Fruit fly (Drosophila melanogaster) whole organism, embryonic: Measurements from ENCODE around the gene CheB98a.

Experiments used
- Bteb2 ChIP-seq: fragments of 200-800 bp; sonication (Bioruptor generic); optimal IDR thresholded peaks from 2 replicates; lab custom pipeline; 2016; ENCODE audit warnings: missing biosample characterization, missing genetic modification characterization
- CG10462 ChIP-seq: fragments of 200-800 bp; sonication (Bioruptor generic); optimal IDR thresholded peaks from 2 replicates; lab custom pipeline; 2016; ENCODE audit warnings: missing biosample characterization, missing genetic modification characterization
- CG11398 ChIP-seq: fragments of 200-800 bp; sonication (Bioruptor generic); optimal IDR thresholded peaks from 2 replicates; lab custom pipeline; 2016; ENCODE audit warnings: missing biosample characterization, missing genetic modification characterization
- CG16815 ChIP-seq: fragments of 200-800 bp; sonication (Bioruptor generic); optimal IDR thresholded peaks from 3 replicates; lab custom pipeline; 2017; ENCODE audit warnings: missing biosample characterization, mild to moderate bottlenecking, missing genetic modification characterization
- CG17328 ChIP-seq: fragments of 200-800 bp; sonication (Bioruptor generic); IDR thresholded peaks from 2 replicates; pipeline ENCODE4 v1.3.6; 2022; ENCODE audit warnings: missing biosample characterization, missing genetic modification characterization
- CG17385 ChIP-seq: fragments of 200-800 bp; sonication (Bioruptor generic); optimal IDR thresholded peaks from 3 replicates; lab custom pipeline; 2018; ENCODE audit warnings: missing biosample characterization, mild to moderate bottlenecking, missing genetic modification characterization
- CG17612 ChIP-seq: fragments of 200-800 bp; sonication (Bioruptor generic); IDR thresholded peaks from 2 replicates; pipeline ENCODE4 v1.3.6; 2022; ENCODE audit warnings: missing biosample characterization, missing genetic modification characterization
- CG17912 ChIP-seq: fragments of 200-800 bp; sonication (Bioruptor generic); optimal IDR thresholded peaks from 2 replicates; lab custom pipeline; 2018; ENCODE audit warnings: missing biosample characterization, mild to moderate bottlenecking, missing genetic modification characterization
- CG18262 ChIP-seq: fragments of 200-800 bp; optimal IDR thresholded peaks from 3 replicates; lab custom pipeline; 2019; ENCODE audit warnings: missing biosample characterization, mild to moderate bottlenecking, missing genetic modification characterization, moderate library complexity
- CG2875 ChIP-seq: fragments of 200-800 bp; sonication (Bioruptor generic); optimal IDR thresholded peaks from 2 replicates; lab custom pipeline; 2017; ENCODE audit warnings: missing biosample characterization, mild to moderate bottlenecking, missing genetic modification characterization, missing genetic modification reagents
- CG3281 ChIP-seq: fragments of 200-800 bp; sonication (Bioruptor generic); optimal IDR thresholded peaks from 3 replicates; lab custom pipeline; 2017; ENCODE audit warnings: missing biosample characterization, mild to moderate bottlenecking, missing genetic modification characterization
- CG3838 ChIP-seq: fragments of 200-800 bp; sonication (Bioruptor generic); optimal IDR thresholded peaks from 3 replicates; lab custom pipeline; 2016; ENCODE audit warnings: missing biosample characterization, missing genetic modification characterization
- CG3995 ChIP-seq: fragments of 200-800 bp; sonication (Bioruptor generic); optimal IDR thresholded peaks from 3 replicates; lab custom pipeline; 2016; ENCODE audit warnings: missing biosample characterization, missing genetic modification characterization
- CG4282 ChIP-seq: fragments of 200-800 bp; sonication (Bioruptor generic); optimal IDR thresholded peaks from 2 replicates; lab custom pipeline; 2016; ENCODE audit warnings: missing biosample characterization, missing genetic modification characterization
- CG4617 ChIP-seq: fragments of 200-800 bp; sonication (Bioruptor generic); optimal IDR thresholded peaks from 3 replicates; lab custom pipeline; 2016; ENCODE audit warnings: missing biosample characterization, missing genetic modification characterization, borderline replicate concordance
- CG4730 ChIP-seq: fragments of 200-800 bp; sonication (Bioruptor generic); IDR thresholded peaks from 2 replicates; pipeline ENCODE4 v1.3.6; 2022; ENCODE audit warnings: missing biosample characterization, missing genetic modification characterization
- CG5953 ChIP-seq: fragments of 200-800 bp; sonication (Bioruptor generic); IDR thresholded peaks from 2 replicates; pipeline ENCODE4 v1.3.6; 2022; ENCODE audit warnings: missing biosample characterization, missing genetic modification characterization
- CG7745 ChIP-seq: fragments of 200-800 bp; sonication (Bioruptor generic); optimal IDR thresholded peaks from 2 replicates; lab custom pipeline; 2018; ENCODE audit warnings: missing biosample characterization, mild to moderate bottlenecking, missing genetic modification characterization, moderate library complexity
- CG7963 ChIP-seq: fragments of 200-800 bp; sonication (Bioruptor generic); IDR thresholded peaks from 3 replicates; pipeline ENCODE4 v1.3.6; 2022; ENCODE audit warnings: missing biosample characterization, missing genetic modification characterization; ENCODE audit not compliant: partially characterized antibody
- CG7987 ChIP-seq: fragments of 200-800 bp; sonication (Bioruptor generic); optimal IDR thresholded peaks from 2 replicates; lab custom pipeline; 2018; ENCODE audit warnings: missing biosample characterization, mild to moderate bottlenecking, missing genetic modification characterization, moderate library complexity
- CG8924 ChIP-seq: fragments of 200-800 bp; optimal IDR thresholded peaks from 3 replicates; lab custom pipeline; 2019; ENCODE audit warnings: missing biosample characterization, mild to moderate bottlenecking, missing genetic modification characterization, moderate library complexity
- D ChIP-seq, 2 experiments: fragments of 200-800 bp in 1 of 2; fragments of >200 bp in 1 of 2; sonication (Bioruptor generic) in 1 of 2; optimal IDR thresholded peaks; 2 replicates in 1 of 2; 3 replicates in 1 of 2; lab custom pipeline; 2017; ENCODE audit warnings: mild to moderate bottlenecking in 1 of 2, missing biosample characterization in 1 of 2, missing genetic modification characterization in 1 of 2, missing genetic modification reagents in 1 of 2
- E2f2 ChIP-seq: fragments of 200-800 bp; sonication (Bioruptor generic); IDR thresholded peaks from 2 replicates; pipeline ENCODE4 v1.3.6; 2022; ENCODE audit warnings: missing biosample characterization, missing genetic modification characterization
- Eip74EF ChIP-seq, 2 experiments: fragments of 200-800 bp in 1 of 2; fragments of >200 bp in 1 of 2; sonication (Bioruptor generic) in 1 of 2; optimal IDR thresholded peaks; 2 replicates each; lab custom pipeline; 2017 to 2019; ENCODE audit warnings: missing biosample characterization in 2 of 2, missing genetic modification characterization in 2 of 2, mild to moderate bottlenecking in 1 of 2, moderate library complexity in 1 of 2
- Ets97D ChIP-seq: fragments of 200-800 bp; sonication (Bioruptor generic); optimal IDR thresholded peaks from 3 replicates; lab custom pipeline; 2016; ENCODE audit warnings: missing biosample characterization, missing genetic modification characterization
- HmgD ChIP-seq: fragments of 200-800 bp; sonication (Bioruptor generic); optimal IDR thresholded peaks from 3 replicates; lab custom pipeline; 2016; ENCODE audit warnings: missing biosample characterization, missing genetic modification characterization
- HmgZ ChIP-seq: fragments of 200-800 bp; sonication (Bioruptor generic); optimal IDR thresholded peaks from 2 replicates; lab custom pipeline; 2018; ENCODE audit warnings: missing biosample characterization, mild to moderate bottlenecking, missing genetic modification characterization
- NC2β ChIP-seq: fragments of 200-800 bp; sonication (Bioruptor generic); optimal IDR thresholded peaks from 2 replicates; lab custom pipeline; 2016; ENCODE audit warnings: missing biosample characterization, missing genetic modification characterization
- Sox100B ChIP-seq: fragments of 200-800 bp; sonication (Bioruptor generic); optimal IDR thresholded peaks from 3 replicates; lab custom pipeline; 2018; ENCODE audit warnings: missing biosample characterization, mild to moderate bottlenecking, missing genetic modification characterization
- ab ChIP-seq: fragments of 200-800 bp; sonication (Bioruptor generic); optimal IDR thresholded peaks from 2 replicates; lab custom pipeline; 2016; ENCODE audit warnings: missing biosample characterization, missing genetic modification characterization
- ara ChIP-seq: fragments of 200-800 bp; sonication (Bioruptor generic); IDR thresholded peaks from 2 replicates; pipeline ENCODE4 v1.3.6; 2022; ENCODE audit warnings: missing biosample characterization, missing genetic modification characterization
- bcd ChIP-seq: fragments of 200-800 bp; sonication (Bioruptor generic); optimal IDR thresholded peaks from 2 replicates; lab custom pipeline; 2017; ENCODE audit warnings: missing biosample characterization, mild to moderate bottlenecking, missing genetic modification characterization
- cad ChIP-seq: fragments of >200 bp; optimal IDR thresholded peaks from 2 replicates; lab custom pipeline; 2017; ENCODE audit warnings: missing biosample characterization, missing genetic modification characterization
- chinmo ChIP-seq: fragments of 200-800 bp; sonication (Bioruptor generic); IDR thresholded peaks from 4 replicates; pipeline ENCODE4 v1.3.6; 2022; ENCODE audit warnings: missing biosample characterization, missing genetic modification characterization; ENCODE audit not compliant: partially characterized antibody
- dm ChIP-seq: fragments of 200-800 bp; sonication (Bioruptor generic); optimal IDR thresholded peaks from 3 replicates; lab custom pipeline; 2016; ENCODE audit warnings: missing biosample characterization, missing genetic modification characterization
- ftz-f1 ChIP-seq: fragments of 200-800 bp; sonication (Bioruptor generic); optimal IDR thresholded peaks from 2 replicates; lab custom pipeline; 2016; ENCODE audit warnings: missing biosample characterization, missing genetic modification characterization
- gsb-n ChIP-seq: fragments of 200-800 bp; sonication (Bioruptor generic); optimal IDR thresholded peaks from 3 replicates; lab custom pipeline; 2018; ENCODE audit warnings: missing biosample characterization, mild to moderate bottlenecking, missing genetic modification characterization
- knrl ChIP-seq: fragments of 200-800 bp; sonication (Bioruptor generic); IDR thresholded peaks from 3 replicates; pipeline ENCODE4 v1.3.6; 2022; ENCODE audit warnings: missing biosample characterization, missing genetic modification characterization; ENCODE audit not compliant: partially characterized antibody
- lmd ChIP-seq: fragments of 200-800 bp; sonication (Bioruptor generic); IDR thresholded peaks from 2 replicates; pipeline ENCODE4 v1.3.6; 2022; ENCODE audit warnings: missing biosample characterization, missing genetic modification characterization
- org-1 ChIP-seq: fragments of 200-800 bp; sonication (Bioruptor generic); optimal IDR thresholded peaks from 2 replicates; lab custom pipeline; 2017; ENCODE audit warnings: missing biosample characterization, missing genetic modification characterization
- pan ChIP-seq, 4 experiments: fragments of >200 bp in 3 of 4; fragments of 200-800 bp in 1 of 4; sonication (Bioruptor generic) in 1 of 4; optimal IDR thresholded peaks in 3 of 4; IDR thresholded peaks in 1 of 4; 2 replicates each; pipeline versions ENCODE4 v1.3.6 to Lab custom; 2017 to 2022; ENCODE audit warnings: missing biosample characterization in 2 of 4, missing genetic modification characterization in 2 of 4, mixed read lengths in 1 of 4
- pnt ChIP-seq: fragments of 200-800 bp; sonication (Bioruptor generic); optimal IDR thresholded peaks from 3 replicates; lab custom pipeline; 2016; ENCODE audit warnings: missing biosample characterization, missing genetic modification characterization
- sim ChIP-seq: fragments of 200-800 bp; sonication (Bioruptor generic); IDR thresholded peaks from 2 replicates; pipeline ENCODE4 v1.3.6; 2022; ENCODE audit warnings: missing biosample characterization, missing genetic modification characterization
- slou ChIP-seq: fragments of 200-800 bp; sonication (Bioruptor generic); optimal IDR thresholded peaks from 3 replicates; lab custom pipeline; 2016; ENCODE audit warnings: missing biosample characterization, missing genetic modification characterization
- sr ChIP-seq: fragments of 200-800 bp; sonication (Bioruptor generic); IDR thresholded peaks from 3 replicates; pipeline ENCODE4 v1.3.6; 2022; ENCODE audit warnings: missing biosample characterization, missing genetic modification characterization
- tin ChIP-seq: fragments of 200-800 bp; sonication (Bioruptor generic); optimal IDR thresholded peaks from 3 replicates; lab custom pipeline; 2016; ENCODE audit warnings: missing biosample characterization, missing genetic modification characterization
- tna ChIP-seq: fragments of 200-800 bp; sonication (Bioruptor generic); IDR thresholded peaks from 2 replicates; pipeline ENCODE4 v1.3.6; 2022; ENCODE audit warnings: missing biosample characterization, missing genetic modification characterization; ENCODE audit not compliant: partially characterized antibody
- wor ChIP-seq: fragments of 200-800 bp; sonication (Bioruptor generic); IDR thresholded peaks from 2 replicates; pipeline ENCODE4 v1.3.6; 2022; ENCODE audit warnings: missing biosample characterization, missing genetic modification characterization

Gene CheB98a

DNA sequence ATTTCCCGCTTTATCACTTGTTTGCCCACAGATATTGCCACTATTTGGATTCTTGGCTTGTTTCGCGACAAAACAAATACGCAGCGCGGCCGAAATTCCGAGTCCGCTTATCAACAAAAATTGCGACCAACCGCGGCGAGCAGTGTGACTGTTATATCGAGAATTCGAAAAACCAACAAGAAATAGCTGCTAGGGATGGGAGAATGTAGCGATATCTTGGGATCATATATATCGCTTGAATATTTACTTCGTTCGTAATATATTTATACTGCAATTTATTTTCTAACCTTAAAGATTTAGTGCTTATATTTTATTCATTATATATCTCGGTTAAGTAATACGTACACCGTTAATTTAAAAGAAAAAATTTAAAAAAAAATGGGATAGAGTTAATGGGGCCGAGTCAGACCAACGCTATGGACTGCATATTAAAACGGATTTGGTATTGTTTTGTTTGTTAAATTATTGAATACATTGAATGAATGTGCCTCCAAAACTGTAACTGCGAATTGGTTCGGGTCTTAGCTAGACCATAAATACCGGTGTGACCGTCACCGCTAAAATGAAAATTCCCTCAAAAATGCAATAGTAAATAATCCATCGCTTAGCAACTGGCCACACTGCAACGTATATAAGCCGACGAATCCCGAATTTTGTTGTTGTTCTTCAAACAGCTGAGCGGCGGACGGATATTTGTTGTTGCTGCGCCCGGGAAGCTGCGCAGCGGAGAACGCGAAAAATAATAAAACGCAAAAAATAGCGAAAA is 38.3 kb downstream of the CheB98a start, which contains the start of the genes Apc and spg (continued):
- TF ChIP-seq ab (GFP tag; lab: Kevin White, UChicago) = no peak
- TF ChIP-seq Bteb2 (GFP tag; lab: Kevin White, UChicago) = no peak
- TF ChIP-seq slou (GFP tag; lab: Kevin White, UChicago) = no peak
- TF ChIP-seq Sox100B (GFP tag; lab: Kevin White, UChicago) = no peak
- TF ChIP-seq D (optimal IDR thresholded peaks at IDR 0.05; lab: Kevin White, UChicago) = no peak
- TF ChIP-seq D (GFP tag; optimal IDR thresholded peaks at IDR 0.05; lab: Kevin White, UChicago) = no peak
- no peak for TF ChIP-seq sim (GFP tag; lab: Robert Waterston, UW)
- TF ChIP-seq CG4282 (GFP tag; lab: Kevin White, UChicago) = no peak
- peak; percentile 6 for TF ChIP-seq CG4617
- TF ChIP-seq pnt = no peak
- TF ChIP-seq CG17385 (GFP tag; lab: Kevin White, UChicago) = peak; percentile 23
- TF ChIP-seq ara = no peak; the same call in 1 of the 2 replicates
- peak; percentile 57 for TF ChIP-seq CG11398 (GFP tag; lab: Kevin White, UChicago)
- no peak for TF ChIP-seq ftz-f1
- TF ChIP-seq CG3281 (GFP tag; lab: Kevin White, UChicago) = peak; percentile 35
- TF ChIP-seq bcd (GFP tag; lab: Kevin White, UChicago) = peak; percentile 7
- TF ChIP-seq gsb-n (tag; lab: Kevin White, UChicago) = peak; percentile 35
- TF ChIP-seq CG8924 = peak; percentile 11
- TF ChIP-seq NC2β = peak; percentile 63
- TF ChIP-seq CG2875 (GFP tag; lab: Kevin White, UChicago) = peak; percentile 48
- TF ChIP-seq wor (GFP tag; lab: Robert Waterston, UW) = no peak
- TF ChIP-seq chinmo = 0 out of 4 replicates have a peak, but pooled peaks have one; percentile 17
- no peak for TF ChIP-seq tin
- TF ChIP-seq CG7987 (GFP tag; lab: Kevin White, UChicago) = peak; percentile 76
- TF ChIP-seq tna (GFP tag; lab: Robert Waterston, UW) = peak; percentile 26; the same call in 1 of the 2 replicates
- TF ChIP-seq CG7963 (GFP tag; lab: Robert Waterston, UW) = no peak
- peak; percentile 91 for TF ChIP-seq CG3995 (GFP tag; lab: Kevin White, UChicago)
- TF ChIP-seq pan (optimal IDR thresholded peaks at IDR 0.05; lab: Kevin White, UChicago) = no peak
- peak in 1 of 2 experiments; percentile 53 for TF ChIP-seq pan (GFP tag; optimal IDR thresholded peaks at IDR 0.05 in 1 of 2, IDR thresholded peaks at IDR 0.05 in 1 of 2)
- no peak for TF ChIP-seq CG10462 (GFP tag; lab: Kevin White, UChicago)
- TF ChIP-seq CG17912 = peak; percentile 63
- peak; percentile 50 for TF ChIP-seq HmgD (GFP tag; lab: Kevin White, UChicago)
- TF ChIP-seq CG17612 (GFP tag; lab: Robert Waterston, UW) = no peak
- TF ChIP-seq CG4730 (GFP tag; lab: Robert Waterston, UW) = no peak
- TF ChIP-seq cad (GFP tag; lab: Kevin White, UChicago) = peak; percentile 76
- TF ChIP-seq org-1 = peak; percentile 59
- peak in 1 of 2 experiments; percentile 8 for TF ChIP-seq Eip74EF (GFP tag; optimal IDR thresholded peaks at IDR 0.05; lab: Kevin White, UChicago)
- peak; percentile 49 for TF ChIP-seq E2f2
- TF ChIP-seq knrl (GFP tag; lab: Robert Waterston, UW) = peak; percentile 80
- no peak for TF ChIP-seq CG7745 (tag; lab: Kevin White, UChicago)
- TF ChIP-seq CG18262 (tag; lab: Kevin White, UChicago) = peak; percentile 44
- peak; percentile 75; the same call in 2 of the 3 replicates for TF ChIP-seq sr
- peak; percentile 38 for TF ChIP-seq HmgZ (tag; lab: Kevin White, UChicago)
- no peak for TF ChIP-seq CG5953 (GFP tag; lab: Robert Waterston, UW)
- TF ChIP-seq Ets97D (GFP tag; lab: Kevin White, UChicago) = peak; percentile 63
- 0 out of 2 replicates have a peak, but pooled peaks have one; percentile 4 for TF ChIP-seq CG17328 (GFP tag; lab: Robert Waterston, UW)
- peak; percentile 1 for TF ChIP-seq CG16815
- peak; percentile 32 for TF ChIP-seq CG3838 (GFP tag; lab: Kevin White, UChicago)
- TF ChIP-seq lmd (GFP tag; lab: Robert Waterston, UW) = no peak
- TF ChIP-seq dm (GFP tag; lab: Kevin White, UChicago) = peak; percentile 5
